Fruit fly (Drosophila melanogaster) whole organism, embryonic: ENCODE measurements around the gene Mdh2.

Experiments used
- Bteb2 ChIP-seq: fragments of 200-800 bp; sonication (Bioruptor generic); optimal IDR thresholded peaks from 2 replicates; lab custom pipeline; 2016; ENCODE audit warnings: missing biosample characterization, missing genetic modification characterization
- CG10274 ChIP-seq: fragments of 200-800 bp; sonication (Bioruptor generic); optimal IDR thresholded peaks from 3 replicates; lab custom pipeline; 2017; ENCODE audit warnings: missing biosample characterization, mild to moderate bottlenecking, missing genetic modification characterization
- CG10366 ChIP-seq: fragments of 200-800 bp; sonication (Bioruptor generic); IDR thresholded peaks from 2 replicates; pipeline ENCODE4 v1.3.6; 2022; ENCODE audit warnings: missing biosample characterization, missing genetic modification characterization
- CG12391 ChIP-seq: fragments of 200-800 bp; sonication (Bioruptor generic); optimal IDR thresholded peaks from 3 replicates; lab custom pipeline; 2018; ENCODE audit warnings: missing biosample characterization, mild to moderate bottlenecking, missing genetic modification characterization, moderate library complexity
- CG1792 ChIP-seq: fragments of 200-800 bp; sonication (Bioruptor generic); optimal IDR thresholded peaks from 2 replicates; lab custom pipeline; 2016; ENCODE audit warnings: missing biosample characterization, missing genetic modification characterization
- CG18476 ChIP-seq: fragments of 200-800 bp; sonication (Bioruptor generic); optimal IDR thresholded peaks from 2 replicates; lab custom pipeline; 2016; ENCODE audit warnings: missing biosample characterization, mild to moderate bottlenecking, missing genetic modification characterization
- CG18599 ChIP-seq: fragments of 200-800 bp; sonication (Bioruptor generic); optimal IDR thresholded peaks from 3 replicates; lab custom pipeline; 2017; ENCODE audit warnings: missing biosample characterization, missing genetic modification characterization, mild to moderate bottlenecking, moderate library complexity, missing genetic modification reagents
- CG2712 ChIP-seq: fragments of 200-800 bp; optimal IDR thresholded peaks from 3 replicates; lab custom pipeline; 2019; ENCODE audit warnings: missing biosample characterization, mild to moderate bottlenecking, missing genetic modification characterization, moderate library complexity
- CG30020 ChIP-seq: fragments of 200-800 bp; optimal IDR thresholded peaks from 2 replicates; lab custom pipeline; 2019; ENCODE audit warnings: missing biosample characterization, mild to moderate bottlenecking, missing genetic modification characterization, moderate library complexity
- CG32772 ChIP-seq: fragments of 200-800 bp; sonication (Bioruptor generic); IDR thresholded peaks from 2 replicates; pipeline ENCODE4 v1.3.6; 2022; ENCODE audit warnings: missing biosample characterization, missing genetic modification characterization
- CG33213 ChIP-seq: fragments of 200-800 bp; sonication (Bioruptor generic); optimal IDR thresholded peaks from 3 replicates; lab custom pipeline; 2016; ENCODE audit warnings: missing biosample characterization, missing genetic modification characterization
- CG34376 ChIP-seq: fragments of 200-800 bp; sonication (Bioruptor generic); optimal IDR thresholded peaks from 2 replicates; lab custom pipeline; 2018; ENCODE audit warnings: missing biosample characterization, mild to moderate bottlenecking, missing genetic modification characterization
- CG3726 ChIP-seq: fragments of 200-800 bp; sonication (Bioruptor generic); IDR thresholded peaks from 3 replicates; pipeline ENCODE4, ENCODE4 v1.3.6; 2022; ENCODE audit warnings: missing biosample characterization, missing genetic modification characterization
- CG6813 ChIP-seq: fragments of 200-800 bp; sonication (Bioruptor generic); optimal IDR thresholded peaks from 2 replicates; lab custom pipeline; 2017; ENCODE audit warnings: missing biosample characterization, missing genetic modification characterization, mild to moderate bottlenecking, moderate library complexity, missing genetic modification reagents
- CG7987 ChIP-seq: fragments of 200-800 bp; sonication (Bioruptor generic); optimal IDR thresholded peaks from 2 replicates; lab custom pipeline; 2018; ENCODE audit warnings: missing biosample characterization, mild to moderate bottlenecking, missing genetic modification characterization, moderate library complexity
- CG9437 ChIP-seq: fragments of 200-800 bp; sonication (Bioruptor generic); optimal IDR thresholded peaks from 2 replicates; lab custom pipeline; 2018; ENCODE audit warnings: missing biosample characterization, mild to moderate bottlenecking, missing genetic modification characterization
- D19B ChIP-seq: fragments of 200-800 bp; sonication (Bioruptor generic); optimal IDR thresholded peaks from 2 replicates; lab custom pipeline; 2017; ENCODE audit warnings: missing biosample characterization, mild to moderate bottlenecking, missing genetic modification characterization
- Drgx ChIP-seq: fragments of 200-800 bp; sonication (Bioruptor generic); IDR thresholded peaks from 2 replicates; pipeline ENCODE4 v1.3.6; 2022; ENCODE audit warnings: missing biosample characterization, missing genetic modification characterization
- E2f2 ChIP-seq: fragments of 200-800 bp; sonication (Bioruptor generic); IDR thresholded peaks from 2 replicates; pipeline ENCODE4 v1.3.6; 2022; ENCODE audit warnings: missing biosample characterization, missing genetic modification characterization
- Fer2 ChIP-seq: fragments of 200-800 bp; sonication (Bioruptor generic); optimal IDR thresholded peaks from 2 replicates; lab custom pipeline; 2018; ENCODE audit warnings: missing biosample characterization, mild to moderate bottlenecking, missing genetic modification characterization, moderate library complexity
- GATAe ChIP-seq: fragments of 200-800 bp; sonication (Bioruptor generic); conservative IDR thresholded peaks from 2 replicates; pipeline ENCODE4 v1.3.6; 2022; ENCODE audit warnings: missing biosample characterization, missing genetic modification characterization
- Gug ChIP-seq: fragments of 200-800 bp; sonication (Bioruptor generic); IDR thresholded peaks from 4 replicates; pipeline ENCODE4 v1.3.6; 2022; ENCODE audit warnings: missing biosample characterization, missing genetic modification characterization
- HHEX ChIP-seq: fragments of 200-800 bp; sonication (Bioruptor generic); optimal IDR thresholded peaks from 3 replicates; lab custom pipeline; 2017; ENCODE audit warnings: missing biosample characterization, mild to moderate bottlenecking, missing genetic modification characterization, missing genetic modification reagents
- HLH3B ChIP-seq: fragments of 200-800 bp; sonication (Bioruptor generic); IDR thresholded peaks from 2 replicates; pipeline ENCODE4 v1.3.6; 2022; ENCODE audit warnings: missing biosample characterization, missing genetic modification characterization
- HLHmδ ChIP-seq: fragments of 200-800 bp; sonication (Bioruptor generic); optimal IDR thresholded peaks from 2 replicates; lab custom pipeline; 2018; ENCODE audit warnings: missing biosample characterization, mild to moderate bottlenecking, missing genetic modification characterization, moderate library complexity
- Hmx ChIP-seq: fragments of 200-800 bp; sonication (Bioruptor generic); optimal IDR thresholded peaks from 2 replicates; lab custom pipeline; 2016; ENCODE audit warnings: missing biosample characterization, missing genetic modification characterization
- Hr51 ChIP-seq, 2 experiments: fragments of 200-800 bp; sonication (Bioruptor generic); optimal IDR thresholded peaks; 2 replicates in 1 of 2; 3 replicates in 1 of 2; lab custom pipeline; 2016 to 2018; ENCODE audit warnings: missing biosample characterization in 2 of 2, missing genetic modification characterization in 2 of 2, mild to moderate bottlenecking in 1 of 2, moderate library complexity in 1 of 2
- NC2α ChIP-seq: fragments of 200-800 bp; sonication (Bioruptor generic); optimal IDR thresholded peaks from 2 replicates; lab custom pipeline; 2016; ENCODE audit warnings: missing biosample characterization, missing genetic modification characterization
- Nf-YA ChIP-seq: fragments of 200-800 bp; sonication (Bioruptor generic); IDR thresholded peaks from 2 replicates; pipeline ENCODE4 v1.3.6; 2022; ENCODE audit warnings: missing biosample characterization, missing genetic modification characterization
- Optix ChIP-seq: fragments of 200-800 bp; sonication (Bioruptor generic); IDR thresholded peaks from 3 replicates; pipeline ENCODE4 v1.3.6; 2022; ENCODE audit warnings: missing biosample characterization, missing genetic modification characterization
- Six4 ChIP-seq: fragments of 200-800 bp; sonication (Bioruptor generic); optimal IDR thresholded peaks from 2 replicates; lab custom pipeline; 2016; ENCODE audit warnings: missing biosample characterization, missing genetic modification characterization
- Xrp1 ChIP-seq: fragments of 200-800 bp; sonication (Bioruptor generic); IDR thresholded peaks from 2 replicates; pipeline ENCODE4 v1.3.6; 2022; ENCODE audit warnings: missing biosample characterization, missing genetic modification characterization
- abd-A ChIP-seq: fragments of 200-800 bp; sonication (Bioruptor generic); optimal IDR thresholded peaks from 3 replicates; lab custom pipeline; 2019; ENCODE audit warnings: missing biosample characterization, mild to moderate bottlenecking, missing genetic modification characterization, moderate library complexity
- chinmo ChIP-seq: fragments of 200-800 bp; sonication (Bioruptor generic); IDR thresholded peaks from 4 replicates; pipeline ENCODE4 v1.3.6; 2022; ENCODE audit warnings: missing biosample characterization, missing genetic modification characterization; ENCODE audit not compliant: partially characterized antibody
- chn ChIP-seq: fragments of 200-800 bp; sonication (Bioruptor generic); optimal IDR thresholded peaks from 2 replicates; lab custom pipeline; 2016; ENCODE audit warnings: missing biosample characterization, missing genetic modification characterization
- ci ChIP-seq: fragments of 200-800 bp; sonication (Bioruptor generic); IDR thresholded peaks from 3 replicates; pipeline ENCODE4 v1.3.6; 2022; ENCODE audit warnings: missing biosample characterization, missing genetic modification characterization
- corto ChIP-seq: fragments of 200-800 bp; sonication (Bioruptor generic); optimal IDR thresholded peaks from 2 replicates; lab custom pipeline; 2016; ENCODE audit warnings: missing biosample characterization, mild to moderate bottlenecking, missing genetic modification characterization, moderate library complexity
- croc ChIP-seq: fragments of 200-800 bp; sonication (Bioruptor generic); conservative IDR thresholded peaks from 3 replicates; pipeline ENCODE4 v1.3.6; 2022; ENCODE audit warnings: missing biosample characterization, missing genetic modification characterization
- disco-r ChIP-seq: fragments of 200-800 bp; sonication (Bioruptor generic); optimal IDR thresholded peaks from 2 replicates; lab custom pipeline; 2016; ENCODE audit warnings: missing biosample characterization, missing genetic modification characterization
- en ChIP-seq: fragments of 200-800 bp; sonication (Bioruptor generic); optimal IDR thresholded peaks from 2 replicates; lab custom pipeline; 2016; ENCODE audit warnings: missing biosample characterization, missing genetic modification characterization
- kah ChIP-seq: fragments of 200-800 bp; sonication (Bioruptor generic); optimal IDR thresholded peaks from 2 replicates; lab custom pipeline; 2018; ENCODE audit warnings: missing biosample characterization, mild to moderate bottlenecking, missing genetic modification characterization
- knrl ChIP-seq: fragments of 200-800 bp; sonication (Bioruptor generic); IDR thresholded peaks from 3 replicates; pipeline ENCODE4 v1.3.6; 2022; ENCODE audit warnings: missing biosample characterization, missing genetic modification characterization; ENCODE audit not compliant: partially characterized antibody
- pnt ChIP-seq: fragments of 200-800 bp; sonication (Bioruptor generic); optimal IDR thresholded peaks from 3 replicates; lab custom pipeline; 2016; ENCODE audit warnings: missing biosample characterization, missing genetic modification characterization
- scrt ChIP-seq: fragments of 200-800 bp; sonication (Bioruptor generic); optimal IDR thresholded peaks from 2 replicates; lab custom pipeline; 2018; ENCODE audit warnings: missing biosample characterization, mild to moderate bottlenecking, missing genetic modification characterization, moderate library complexity
- sens-2 ChIP-seq: fragments of 200-800 bp; sonication (Bioruptor generic); IDR thresholded peaks from 2 replicates; pipeline ENCODE4 v1.3.6; 2022; ENCODE audit warnings: missing biosample characterization, missing genetic modification characterization
- so ChIP-seq: fragments of 200-800 bp; sonication (Bioruptor generic); IDR thresholded peaks from 3 replicates; pipeline ENCODE4 v1.3.6; 2022; ENCODE audit warnings: missing biosample characterization, missing genetic modification characterization
- tio ChIP-seq: fragments of 200-800 bp; sonication (Bioruptor generic); optimal IDR thresholded peaks from 2 replicates; lab custom pipeline; 2017; ENCODE audit warnings: missing biosample characterization, missing genetic modification characterization, inconsistent platforms
- vnd ChIP-seq: fragments of 200-800 bp; sonication (Bioruptor generic); IDR thresholded peaks from 3 replicates; pipeline ENCODE4 v1.3.6; 2022; ENCODE audit warnings: missing biosample characterization, missing genetic modification characterization; ENCODE audit not compliant: partially characterized antibody
- zen2 ChIP-seq: fragments of 200-800 bp; sonication (Bioruptor generic); IDR thresholded peaks from 3 replicates; pipeline ENCODE4 v1.3.6; 2022; ENCODE audit warnings: missing biosample characterization, missing genetic modification characterization; ENCODE audit not compliant: partially characterized antibody

The Mdh2 gene

DNA sequence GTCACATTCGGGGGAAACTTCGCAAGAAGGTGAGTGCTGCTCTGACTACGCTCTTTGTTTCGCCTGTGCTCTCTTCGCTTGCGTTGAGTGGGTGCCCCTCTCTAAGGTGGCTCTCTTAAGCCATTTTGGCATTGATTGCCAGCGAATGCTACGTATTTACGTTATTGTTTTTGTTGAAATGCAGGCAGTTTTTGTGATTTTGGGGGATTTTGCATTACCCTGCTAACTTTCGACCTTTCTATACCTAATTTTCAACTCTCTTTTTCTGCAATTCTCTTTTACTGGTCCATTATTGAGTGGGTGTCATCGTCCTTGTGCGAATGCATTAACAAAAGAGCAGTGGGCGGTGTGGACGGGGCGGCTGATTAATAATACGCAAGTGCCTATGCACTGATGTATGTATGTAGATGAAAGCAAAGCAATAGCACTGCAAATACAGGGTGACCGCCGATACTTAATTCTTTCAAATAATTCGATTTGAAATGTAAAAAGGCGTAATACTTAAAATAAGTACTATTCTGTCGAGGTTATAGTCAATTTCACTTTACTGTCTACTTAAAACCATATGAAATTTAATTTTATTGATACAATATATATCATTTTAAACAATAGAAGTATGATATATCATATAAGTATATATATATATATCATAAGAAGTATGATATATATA is 49.1 kb downstream of the Mdh2 start (continued):
- TF ChIP-seq CG9437 (GFP tag; lab: Kevin White, UChicago) = peak; percentile 81
- no peak for TF ChIP-seq HHEX (GFP tag; lab: Kevin White, UChicago)
- TF ChIP-seq GATAe = no peak
- peak; percentile 10 for TF ChIP-seq CG34376 (GFP tag; lab: Kevin White, UChicago)
- TF ChIP-seq Bteb2 = no peak
- peak in 1 of 2 experiments; percentile 0 for TF ChIP-seq Hr51 (GFP tag; optimal IDR thresholded peaks at IDR 0.05; lab: Kevin White, UChicago)
- no peak for TF ChIP-seq tio (GFP tag; lab: Kevin White, UChicago)
- no peak for TF ChIP-seq Nf-YA (GFP tag; lab: Robert Waterston, UW)
- TF ChIP-seq Six4 (GFP tag; lab: Kevin White, UChicago) = no peak
- no peak for TF ChIP-seq CG30020 (tag; lab: Kevin White, UChicago)
- TF ChIP-seq CG2712 = peak; percentile 3
- TF ChIP-seq chinmo (GFP tag; lab: Robert Waterston, UW) = peak; percentile 82; the same call in 2 of the 4 replicates
- no peak for TF ChIP-seq abd-A (tag; lab: Kevin White, UChicago)
- TF ChIP-seq NC2α = no peak
- no peak for TF ChIP-seq D19B (GFP tag; lab: Kevin White, UChicago)
- TF ChIP-seq Gug (GFP tag; lab: Robert Waterston, UW) = no peak
- TF ChIP-seq pnt = no peak
- TF ChIP-seq Fer2 (tag; lab: Kevin White, UChicago) = no peak
- TF ChIP-seq CG10274 (GFP tag; lab: Kevin White, UChicago) = no peak
- TF ChIP-seq CG18476 (GFP tag; lab: Kevin White, UChicago) = no peak
- peak; percentile 34 for TF ChIP-seq kah (GFP tag; lab: Kevin White, UChicago)
- TF ChIP-seq CG33213 = no peak
- no peak for TF ChIP-seq CG12391 (tag; lab: Kevin White, UChicago)
- no peak for TF ChIP-seq CG32772
- no peak for TF ChIP-seq Hmx (GFP tag; lab: Kevin White, UChicago)
- no peak for TF ChIP-seq CG3726
- peak; percentile 13; the same call in 1 of the 2 replicates for TF ChIP-seq Drgx (GFP tag; lab: Robert Waterston, UW)
- TF ChIP-seq CG1792 (GFP tag; lab: Kevin White, UChicago) = no peak
- TF ChIP-seq disco-r (GFP tag; lab: Kevin White, UChicago) = no peak
- TF ChIP-seq sens-2 (GFP tag; lab: Robert Waterston, UW) = no peak
- peak; percentile 1 for TF ChIP-seq corto
- no peak for TF ChIP-seq croc (GFP tag; lab: Robert Waterston, UW)
- no peak for TF ChIP-seq CG6813
- TF ChIP-seq so = no peak
- no peak for TF ChIP-seq chn (GFP tag; lab: Kevin White, UChicago)
- TF ChIP-seq ci = 0 out of 3 replicates have a peak, but pooled peaks have one; percentile 32
- peak; percentile 44 for TF ChIP-seq HLHmδ (GFP tag; lab: Kevin White, UChicago)
- TF ChIP-seq CG18599 (GFP tag; lab: Kevin White, UChicago) = no peak
- TF ChIP-seq CG7987 = no peak
- TF ChIP-seq vnd = no peak
- TF ChIP-seq en (GFP tag; lab: Kevin White, UChicago) = no peak
- 0 out of 3 replicates have a peak, but pooled peaks have one; percentile 12 for TF ChIP-seq Optix (GFP tag; lab: Robert Waterston, UW)
- TF ChIP-seq CG10366 = 0 out of 2 replicates have a peak, but pooled peaks have one; percentile 11
- TF ChIP-seq scrt (GFP tag; lab: Kevin White, UChicago) = no peak
- TF ChIP-seq knrl (GFP tag; lab: Robert Waterston, UW) = no peak
- TF ChIP-seq E2f2 (GFP tag; lab: Robert Waterston, UW) = no peak
- TF ChIP-seq HLH3B (GFP tag; lab: Robert Waterston, UW) = no peak
- TF ChIP-seq Xrp1 (GFP tag; lab: Robert Waterston, UW) = no peak
- peak; percentile 48; the same call in 1 of the 3 replicates for TF ChIP-seq zen2 (GFP tag; lab: Robert Waterston, UW)
